Worm (Caenorhabditis elegans) whole organism, young adult: ENCODE results near the gene mig-17.

Source experiments
- B0035.1 ChIP-seq: sonication (generic microtip); optimal IDR thresholded peaks from 2 replicates; lab custom pipeline; 2016; ENCODE audit warnings: missing genetic modification characterization, mild to moderate bottlenecking, missing compliant biosample characterization, missing genotype, missing genetic modification reagents
- B0261.1 ChIP-seq: sonication (generic microtip); optimal IDR thresholded peaks from 2 replicates; lab custom pipeline; 2016; ENCODE audit warnings: mild to moderate bottlenecking, missing genetic modification characterization, moderate library complexity, missing compliant biosample characterization
- F10E7.11 ChIP-seq: sonication (generic microtip); optimal IDR thresholded peaks from 2 replicates; lab custom pipeline; 2017; ENCODE audit warnings: mild to moderate bottlenecking, missing genetic modification characterization, moderate library complexity, missing compliant biosample characterization
- F33H1.4 ChIP-seq: fragments of 200-800 bp; sonication (Bioruptor generic); IDR thresholded peaks from 2 replicates; pipeline ENCODE4 v1.3.6; 2022; ENCODE audit warnings: missing genetic modification reagents, missing genetic modification characterization, missing compliant biosample characterization
- F52B5.7 ChIP-seq: sonication (generic microtip); optimal IDR thresholded peaks from 2 replicates; lab custom pipeline; 2016; ENCODE audit warnings: mild to moderate bottlenecking, missing genetic modification characterization, missing compliant biosample characterization
- F55B11.4 ChIP-seq: sonication (generic microtip); optimal IDR thresholded peaks from 2 replicates; lab custom pipeline; 2016; ENCODE audit warnings: missing compliant biosample characterization, missing genetic modification characterization, borderline replicate concordance; ENCODE audit not compliant: insufficient read depth
- F57A8.1 ChIP-seq: fragments of 200-800 bp; sonication (Bioruptor generic); optimal IDR thresholded peaks from 2 replicates; lab custom pipeline; 2018; ENCODE audit warnings: mild to moderate bottlenecking, missing genetic modification characterization, moderate library complexity, missing compliant biosample characterization
- K12H6.12 ChIP-seq: fragments of 200-800 bp; sonication (Bioruptor generic); optimal IDR thresholded peaks from 2 replicates; lab custom pipeline; 2018; ENCODE audit warnings: mild to moderate bottlenecking, missing genetic modification characterization, missing compliant biosample characterization
- Y53G8AR.9 ChIP-seq: fragments of 200-800 bp; sonication (Bioruptor generic); conservative IDR thresholded peaks from 2 replicates; pipeline ENCODE4 v1.3.6; 2022; ENCODE audit warnings: missing genetic modification reagents, missing genetic modification characterization, missing compliant biosample characterization
- Y67H2A.10 ChIP-seq: fragments of 200-800 bp; sonication (Bioruptor generic); conservative IDR thresholded peaks from 2 replicates; pipeline ENCODE4 v1.3.6; 2022; ENCODE audit warnings: missing genetic modification reagents, missing genetic modification characterization, missing compliant biosample characterization
- Y95B8A.8 ChIP-seq: fragments of 200-800 bp; sonication (Bioruptor generic); IDR thresholded peaks from 2 replicates; pipeline ENCODE4 v1.3.6; 2022; ENCODE audit warnings: missing genetic modification reagents, missing genetic modification characterization, missing compliant biosample characterization
- atf-7 ChIP-seq: sonication (generic microtip); optimal IDR thresholded peaks from 2 replicates; lab custom pipeline; 2017; ENCODE audit warnings: mild to moderate bottlenecking, missing genetic modification characterization, missing compliant biosample characterization
- athp-1 ChIP-seq: sonication (generic microtip); optimal IDR thresholded peaks from 2 replicates; lab custom pipeline; 2017; ENCODE audit warnings: mild to moderate bottlenecking, missing genetic modification characterization, missing compliant biosample characterization
- attf-6 ChIP-seq: fragments of 200-800 bp; sonication (Bioruptor generic); IDR thresholded peaks from 2 replicates; pipeline ENCODE4 v1.3.6; 2022; ENCODE audit warnings: missing genetic modification reagents, missing genetic modification characterization, missing compliant biosample characterization
- bed-1 ChIP-seq: fragments of 200-800 bp; sonication (Bioruptor generic); IDR thresholded peaks from 2 replicates; pipeline ENCODE4 v1.3.6; 2022; ENCODE audit warnings: missing genetic modification reagents, missing genetic modification characterization, missing compliant biosample characterization
- bed-2 ChIP-seq: fragments of 200-800 bp; sonication (Bioruptor generic); IDR thresholded peaks from 2 replicates; pipeline ENCODE4 v1.3.6; 2022; ENCODE audit warnings: missing genetic modification reagents, missing genetic modification characterization, missing compliant biosample characterization
- ccch-3 ChIP-seq: fragments of 200-800 bp; sonication (Bioruptor generic); optimal IDR thresholded peaks from 2 replicates; lab custom pipeline; 2018; ENCODE audit warnings: mild to moderate bottlenecking, missing genetic modification characterization, missing compliant biosample characterization
- cebp-2 ChIP-seq: fragments of 200-800 bp; sonication (Bioruptor generic); IDR thresholded peaks from 2 replicates; pipeline ENCODE4 v1.3.6; 2022; ENCODE audit warnings: missing genetic modification characterization, missing compliant biosample characterization
- ceh-27 ChIP-seq: fragments of 200-800 bp; sonication (Bioruptor generic); optimal IDR thresholded peaks from 2 replicates; lab custom pipeline; 2018; ENCODE audit warnings: mild to moderate bottlenecking, missing genetic modification characterization, moderate library complexity, missing compliant biosample characterization
- efl-1 ChIP-seq: fragments of 150-350 bp; optimal IDR thresholded peaks from 2 replicates; lab custom pipeline; 2014; ENCODE audit warnings: missing biosample characterization, missing genetic modification reagents, missing genetic modification characterization
- egl-18 ChIP-seq: fragments of 200-800 bp; sonication (Bioruptor generic); IDR thresholded peaks from 2 replicates; pipeline ENCODE4 v1.3.6; 2022; ENCODE audit warnings: missing genetic modification reagents, missing genetic modification characterization, missing compliant biosample characterization
- him-1 ChIP-seq: sonication (generic microtip); optimal IDR thresholded peaks from 2 replicates; lab custom pipeline; 2016; ENCODE audit warnings: missing genotype, missing genetic modification reagents, missing genetic modification characterization, missing compliant biosample characterization
- hmg-1.2 ChIP-seq: fragments of 200-800 bp; sonication (Bioruptor generic); IDR thresholded peaks from 2 replicates; pipeline ENCODE4 v1.3.6; 2022; ENCODE audit warnings: missing genetic modification reagents, missing genetic modification characterization, missing compliant biosample characterization
- lag-1 ChIP-seq: fragments of 200-800 bp; sonication (Bioruptor generic); IDR thresholded peaks from 2 replicates; pipeline ENCODE4 v1.3.6; 2022; ENCODE audit warnings: missing genetic modification reagents, missing genetic modification characterization, missing compliant biosample characterization
- lin-26 ChIP-seq: fragments of 200-800 bp; sonication (Bioruptor generic); IDR thresholded peaks from 2 replicates; pipeline ENCODE4 v1.3.6; 2022; ENCODE audit warnings: missing genetic modification reagents, missing genetic modification characterization, missing compliant biosample characterization
- lin-54 ChIP-seq: fragments of 200-800 bp; sonication (Bioruptor generic); optimal IDR thresholded peaks from 2 replicates; lab custom pipeline; 2018; ENCODE audit warnings: mild to moderate bottlenecking, missing genetic modification characterization, missing compliant biosample characterization
- lir-1 ChIP-seq: fragments of 200-800 bp; sonication (Bioruptor generic); conservative IDR thresholded peaks from 2 replicates; pipeline ENCODE4 v1.3.6; 2022; ENCODE audit warnings: missing genetic modification reagents, missing genetic modification characterization, missing compliant biosample characterization
- lsl-1 ChIP-seq: fragments of 200-800 bp; sonication (Bioruptor generic); optimal IDR thresholded peaks from 2 replicates; lab custom pipeline; 2018; ENCODE audit warnings: mild to moderate bottlenecking, missing genetic modification characterization, moderate library complexity, missing compliant biosample characterization
- lsy-27 ChIP-seq: sonication (generic microtip); optimal IDR thresholded peaks from 2 replicates; lab custom pipeline; 2017; ENCODE audit warnings: missing genetic modification characterization, mild to moderate bottlenecking, missing compliant biosample characterization, antibody characterized with exemption, missing genotype, borderline replicate concordance; ENCODE audit not compliant: insufficient read depth
- madf-3 ChIP-seq: fragments of 200-800 bp; sonication (Bioruptor generic); IDR thresholded peaks from 2 replicates; pipeline ENCODE4 v1.3.6; 2022; ENCODE audit warnings: missing genetic modification reagents, missing genetic modification characterization, missing compliant biosample characterization
- madf-6 ChIP-seq: fragments of 200-800 bp; sonication (Bioruptor generic); IDR thresholded peaks from 2 replicates; pipeline ENCODE4 v1.3.6; 2022; ENCODE audit warnings: missing genetic modification reagents, missing genetic modification characterization, missing compliant biosample characterization
- nfya-2 ChIP-seq: fragments of 200-800 bp; sonication (Bioruptor generic); IDR thresholded peaks from 2 replicates; pipeline ENCODE4 v1.3.6; 2022; ENCODE audit warnings: missing genetic modification reagents, missing genetic modification characterization, missing compliant biosample characterization
- nhr-120 ChIP-seq: fragments of 200-800 bp; sonication (Bioruptor generic); IDR thresholded peaks from 2 replicates; pipeline ENCODE4 v1.3.6; 2022; ENCODE audit warnings: missing genetic modification characterization, missing compliant biosample characterization
- nhr-27 ChIP-seq: fragments of 200-800 bp; sonication (Bioruptor generic); optimal IDR thresholded peaks from 2 replicates; lab custom pipeline; 2018; ENCODE audit warnings: mild to moderate bottlenecking, missing genetic modification characterization, moderate library complexity, missing compliant biosample characterization
- nhr-90 ChIP-seq: sonication (generic microtip); optimal IDR thresholded peaks from 2 replicates; lab custom pipeline; 2016; ENCODE audit warnings: missing genotype, mild to moderate bottlenecking, missing genetic modification characterization, missing compliant biosample characterization
- repo-1 ChIP-seq: sonication (generic microtip); optimal IDR thresholded peaks from 2 replicates; lab custom pipeline; 2017; ENCODE audit warnings: mild to moderate bottlenecking, missing genetic modification characterization, missing compliant biosample characterization
- snpc-1.1 ChIP-seq: sonication (generic microtip); optimal IDR thresholded peaks from 2 replicates; lab custom pipeline; 2017; ENCODE audit warnings: missing genetic modification characterization, mild to moderate bottlenecking, missing compliant biosample characterization, antibody characterized with exemption, moderate library complexity, missing genotype, missing genetic modification reagents; ENCODE audit not compliant: insufficient read depth
- snpc-3.4 ChIP-seq: sonication (generic microtip); optimal IDR thresholded peaks from 2 replicates; lab custom pipeline; 2017; ENCODE audit warnings: missing genetic modification characterization, mild to moderate bottlenecking, missing compliant biosample characterization, antibody characterized with exemption, moderate library complexity, missing genotype, missing genetic modification reagents
- tlf-1 ChIP-seq: fragments of 200-800 bp; sonication (Bioruptor generic); optimal IDR thresholded peaks from 2 replicates; lab custom pipeline; 2018; ENCODE audit warnings: mild to moderate bottlenecking, missing genetic modification characterization, missing compliant biosample characterization
- unc-130 ChIP-seq: sonication (generic microtip); optimal IDR thresholded peaks from 2 replicates; lab custom pipeline; 2016; ENCODE audit warnings: missing genetic modification reagents, missing genetic modification characterization, missing compliant biosample characterization
- ztf-22 ChIP-seq: fragments of 200-800 bp; sonication (Bioruptor generic); optimal IDR thresholded peaks from 2 replicates; lab custom pipeline; 2018; ENCODE audit warnings: mild to moderate bottlenecking, missing genetic modification characterization, moderate library complexity, missing compliant biosample characterization
- ztf-25 ChIP-seq: fragments of 200-800 bp; sonication (Bioruptor generic); IDR thresholded peaks from 2 replicates; pipeline ENCODE4 v1.3.6; 2022; ENCODE audit warnings: missing genetic modification reagents, missing genetic modification characterization, missing compliant biosample characterization
- ztf-28 ChIP-seq: fragments of 200-800 bp; sonication (Bioruptor generic); IDR thresholded peaks from 2 replicates; pipeline ENCODE4 v1.3.6; 2022; ENCODE audit warnings: missing genetic modification reagents, missing genetic modification characterization, missing compliant biosample characterization

mig-17 gene

DNA sequence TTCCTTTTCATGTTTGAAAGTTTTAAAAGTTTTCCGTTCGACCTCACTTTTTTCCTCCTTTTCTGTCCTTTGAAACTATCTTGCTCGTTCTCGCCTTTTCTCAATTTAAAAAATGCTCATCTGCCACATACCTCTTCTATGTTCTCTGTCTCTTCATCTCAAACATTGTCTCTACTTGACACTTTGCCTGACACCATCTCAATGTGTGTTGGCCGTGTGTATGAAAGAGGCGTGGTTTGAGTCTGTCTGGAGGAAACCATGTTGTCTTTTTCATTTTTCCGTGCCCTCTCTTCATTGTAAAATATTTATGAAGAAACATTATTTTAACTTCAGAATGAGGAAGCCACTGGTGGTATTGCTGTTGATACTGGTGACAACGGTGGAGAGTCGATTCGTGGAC lies 39.2 kb upstream of the mig-17 start, which contains the start of gene K03B8.6:
Gene K03B8.6 (plus strand): TSS at position 334 of the 400 bp plus-strand sequence.
- TF ChIP-seq F52B5.7 (tag; lab: Kevin White, UChicago) = no peak
- TF ChIP-seq B0035.1 (tag; lab: Kevin White, UChicago) = no peak
- TF ChIP-seq lir-1 = no peak
- no peak for TF ChIP-seq bed-1 (GFP tag; lab: Robert Waterston, UW)
- no peak for TF ChIP-seq athp-1 (tag; lab: Kevin White, UChicago)
- no peak for TF ChIP-seq cebp-2 (GFP tag; lab: Robert Waterston, UW)
- no peak for TF ChIP-seq ccch-3
- no peak for TF ChIP-seq lin-54
- no peak for TF ChIP-seq Y67H2A.10
- no peak for TF ChIP-seq efl-1 (GFP tag; lab: Kevin White, UChicago)
- no peak for TF ChIP-seq B0261.1
- TF ChIP-seq attf-6 (GFP tag; lab: Robert Waterston, UW) = no peak
- no peak for TF ChIP-seq tlf-1 (GFP tag; lab: Kevin White, UChicago)
- no peak for TF ChIP-seq nhr-90 (tag; lab: Kevin White, UChicago)
- no peak for TF ChIP-seq egl-18 (GFP tag; lab: Robert Waterston, UW)
- no peak for TF ChIP-seq Y53G8AR.9 (GFP tag; lab: Robert Waterston, UW)
- TF ChIP-seq ceh-27 (GFP tag; lab: Kevin White, UChicago) = no peak
- TF ChIP-seq Y95B8A.8 = no peak

DNA sequence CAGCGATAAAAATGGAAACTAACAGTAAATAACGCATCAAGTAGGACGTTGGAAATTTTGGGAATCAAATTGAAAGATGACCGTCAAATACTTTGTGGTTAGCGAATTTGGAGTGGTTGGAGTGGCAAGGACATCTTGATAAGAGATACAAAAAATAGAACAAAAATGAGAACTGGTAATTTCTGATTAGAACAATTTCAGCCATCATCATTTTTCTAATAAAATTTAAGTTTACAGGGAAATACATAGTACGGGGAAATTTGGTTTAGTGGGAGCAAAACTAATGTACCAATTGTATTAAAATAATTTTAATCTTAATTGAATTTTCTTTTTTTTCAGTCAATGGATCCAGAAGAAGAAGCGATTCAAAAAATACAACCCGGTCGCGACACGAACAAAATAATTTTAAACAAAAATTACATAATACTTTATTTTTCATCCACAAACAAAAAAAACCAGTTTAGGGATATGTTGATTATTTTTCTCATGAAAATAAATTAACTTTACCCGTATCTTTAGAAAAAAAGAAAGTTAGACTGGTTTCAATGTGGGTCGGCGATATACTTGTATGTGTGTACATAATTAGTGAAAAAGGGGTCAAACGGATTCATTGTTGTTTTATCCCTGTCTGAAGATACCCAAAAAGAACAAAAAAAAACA lies 35.5 kb upstream of the mig-17 start, which contains the start of the genes K03B8.8 and grl-3:
Gene K03B8.8 (minus strand): TSS at position 101 of the 660 bp plus-strand sequence.
Gene grl-3 (plus strand): TSS at position 610 of the 660 bp plus-strand sequence.
- TF ChIP-seq Y95B8A.8 = no peak
- no peak for TF ChIP-seq hmg-1.2 (GFP tag; lab: Robert Waterston, UW)
- no peak for TF ChIP-seq madf-6 (GFP tag; lab: Robert Waterston, UW)
- TF ChIP-seq repo-1 (tag; lab: Kevin White, UChicago) = no peak
- TF ChIP-seq F10E7.11 (tag; lab: Kevin White, UChicago) = no peak

DNA sequence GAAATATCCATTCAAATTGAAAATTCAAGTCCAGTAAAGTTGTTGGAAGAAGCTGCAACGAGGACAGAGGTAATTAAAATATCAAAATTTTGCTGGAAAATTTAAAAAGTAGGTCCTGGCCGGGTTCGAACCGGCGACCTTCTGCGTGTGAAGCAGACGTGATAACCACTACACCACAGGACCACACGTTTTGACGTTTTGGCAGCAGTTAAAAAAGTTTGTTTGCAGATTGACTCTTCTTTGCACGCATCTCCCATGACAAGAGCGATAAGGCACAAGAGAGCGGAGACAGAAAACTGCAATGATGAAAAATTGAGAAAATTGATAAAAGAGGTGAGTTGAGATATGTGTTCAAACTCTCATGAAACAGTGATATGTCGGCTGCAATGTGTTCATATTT lies 34.4 kb upstream of the mig-17 start:
- peak; percentile 32 for TF ChIP-seq lsl-1 (GFP tag; lab: Kevin White, UChicago)
- no peak for TF ChIP-seq nhr-27 (tag; lab: Kevin White, UChicago)
- TF ChIP-seq nhr-120 (GFP tag; lab: Robert Waterston, UW) = no peak
- TF ChIP-seq lag-1 = no peak
- TF ChIP-seq attf-6 (GFP tag; lab: Robert Waterston, UW) = no peak
- TF ChIP-seq F10E7.11 (tag; lab: Kevin White, UChicago) = no peak
- no peak for TF ChIP-seq nfya-2 (GFP tag; lab: Robert Waterston, UW)
- peak; percentile 5 for TF ChIP-seq unc-130 (GFP tag; lab: Kevin White, UChicago)
- TF ChIP-seq snpc-1.1 (tag; lab: Kevin White, UChicago) = peak; percentile 66
- no peak for TF ChIP-seq F55B11.4 (tag; lab: Kevin White, UChicago)
- TF ChIP-seq lin-26 = peak; percentile 80
- TF ChIP-seq efl-1 (GFP tag; lab: Kevin White, UChicago) = no peak
- TF ChIP-seq lir-1 = 0 out of 2 replicates have a peak, but pooled peaks have one; percentile 5
- TF ChIP-seq snpc-3.4 = peak; percentile 47
- TF ChIP-seq F33H1.4 (GFP tag; lab: Robert Waterston, UW) = peak; percentile 20; the same call in 1 of the 2 replicates
- peak; percentile 75 for TF ChIP-seq F52B5.7 (tag; lab: Kevin White, UChicago)
- no peak for TF ChIP-seq F57A8.1 (GFP tag; lab: Kevin White, UChicago)
- TF ChIP-seq ztf-25 (GFP tag; lab: Robert Waterston, UW) = 0 out of 2 replicates have a peak, but pooled peaks have one; percentile 35
- TF ChIP-seq him-1 (tag; lab: Kevin White, UChicago) = peak; percentile 83
- no peak for TF ChIP-seq madf-3 (GFP tag; lab: Robert Waterston, UW)
- TF ChIP-seq lsy-27 = peak; percentile 30
- TF ChIP-seq bed-2 (GFP tag; lab: Robert Waterston, UW) = no peak
- peak; percentile 6 for TF ChIP-seq ceh-27 (GFP tag; lab: Kevin White, UChicago)
- TF ChIP-seq lin-54 = peak; percentile 62
- TF ChIP-seq ztf-22 (GFP tag; lab: Kevin White, UChicago) = no peak
- peak; percentile 15 for TF ChIP-seq K12H6.12 (tag; lab: Kevin White, UChicago)
- TF ChIP-seq ztf-28 (GFP tag; lab: Robert Waterston, UW) = 0 out of 2 replicates have a peak, but pooled peaks have one; percentile 25
- peak; percentile 20 for TF ChIP-seq atf-7 (tag; lab: Kevin White, UChicago)
